Fruit fly (Drosophila melanogaster): ENCODE results near the gene CG33253.

The CG33253 gene

DNA sequence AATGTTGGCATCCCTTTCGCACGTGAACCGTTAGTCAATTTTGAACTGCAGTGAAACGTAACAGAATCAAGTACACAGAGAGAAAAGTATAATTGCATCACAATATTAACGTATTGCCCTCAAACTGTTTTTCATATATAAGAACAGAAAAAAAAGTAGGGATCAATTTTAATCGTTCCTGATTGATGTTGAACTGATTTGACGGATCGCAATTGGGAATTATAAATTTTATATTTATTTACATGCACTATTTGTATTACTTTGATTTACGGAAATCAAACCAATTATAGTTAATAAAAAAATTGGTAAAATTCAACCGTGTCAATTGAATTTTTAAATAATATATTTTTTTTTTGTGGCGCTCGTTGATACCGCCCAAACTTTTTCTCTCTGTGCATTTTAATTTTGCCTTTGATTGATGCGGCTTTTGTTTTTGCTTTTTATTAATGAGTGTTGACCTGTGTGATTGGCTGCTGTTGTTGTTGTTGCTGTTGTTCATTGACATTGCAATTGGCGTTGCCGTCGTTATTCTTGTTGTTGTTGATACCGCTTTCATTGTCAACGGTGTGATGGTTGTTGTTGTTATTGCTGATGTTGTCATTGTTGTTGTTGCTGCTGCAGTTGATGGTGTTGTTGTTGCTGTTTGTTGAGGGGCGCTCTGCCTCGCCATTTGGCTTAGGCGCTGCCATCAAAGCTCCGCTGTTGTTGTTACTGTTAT is 30.5 kb upstream of the CG33253 start (continued):
- TF ChIP-seq CG13624 (GFP tag; optimal IDR thresholded peaks at IDR 0.05), result no peak
- no peak for TF ChIP-seq CG32767 (GFP tag; IDR thresholded peaks at IDR 0.05)
- TF ChIP-seq Scr (GFP tag; IDR thresholded peaks at IDR 0.05; ENCODE audit: partially characterized antibody), result no peak
- no peak for TF ChIP-seq CG11696 (GFP tag; IDR thresholded peaks at IDR 0.05)
- TF ChIP-seq ssp (GFP tag; IDR thresholded peaks at IDR 0.05), result peak; percentile 17; the same call in 1 of the 2 replicates
- TF ChIP-seq Bteb2 (GFP tag; optimal IDR thresholded peaks at IDR 0.05), result peak; percentile 38
- TF ChIP-seq Doc3 (GFP tag; IDR thresholded peaks at IDR 0.05; ENCODE audit: partially characterized antibody), result no peak
- no peak for TF ChIP-seq klu (GFP tag; IDR thresholded peaks at IDR 0.05)
- peak; percentile 21 for TF ChIP-seq Nf-YB (GFP tag; optimal IDR thresholded peaks at IDR 0.05)
- TF ChIP-seq al (GFP tag; IDR thresholded peaks at IDR 0.05), result 0 out of 2 replicates have a peak, but pooled peaks have one; percentile 15
- no peak for TF ChIP-seq CG3838 (GFP tag; optimal IDR thresholded peaks at IDR 0.05)
- TF ChIP-seq mld (GFP tag; IDR thresholded peaks at IDR 0.05; ENCODE audit: partially characterized antibody), result no peak
- TF ChIP-seq CG15011 (GFP tag; optimal IDR thresholded peaks at IDR 0.05), result no peak
- TF ChIP-seq B-H2 (GFP tag; optimal IDR thresholded peaks at IDR 0.05), result no peak
- TF ChIP-seq maf-S (GFP tag; optimal IDR thresholded peaks at IDR 0.05), result no peak
- TF ChIP-seq stc (GFP tag; IDR thresholded peaks at IDR 0.05), result peak; percentile 45
- TF ChIP-seq CG42726 (GFP tag; IDR thresholded peaks at IDR 0.05; ENCODE audit: partially characterized antibody), result no peak
- no peak for TF ChIP-seq CG11723 (GFP tag; optimal IDR thresholded peaks at IDR 0.05)
- TF ChIP-seq bcd (GFP tag; optimal IDR thresholded peaks at IDR 0.05), result peak; percentile 53
- no peak for TF ChIP-seq Dll (GFP tag; IDR thresholded peaks at IDR 0.05; ENCODE audit: partially characterized antibody)
- no peak for TF ChIP-seq CG10543 (GFP tag; optimal IDR thresholded peaks at IDR 0.05)
- TF ChIP-seq CG13287 (GFP tag; IDR thresholded peaks at IDR 0.05; ENCODE audit: partially characterized antibody), result no peak
- no peak for TF ChIP-seq repo (GFP tag; optimal IDR thresholded peaks at IDR 0.05)
- TF ChIP-seq Dref (GFP tag; IDR thresholded peaks at IDR 0.05), result no peak
- TF ChIP-seq lbe (GFP tag; optimal IDR thresholded peaks at IDR 0.05), result peak; percentile 58
- TF ChIP-seq CG6254 (GFP tag; optimal IDR thresholded peaks at IDR 0.05), result peak; percentile 22
- no peak for TF ChIP-seq knrl (GFP tag; IDR thresholded peaks at IDR 0.05; ENCODE audit: partially characterized antibody)
- TF ChIP-seq Usf (GFP tag; optimal IDR thresholded peaks at IDR 0.05), result no peak
- peak; percentile 53 for TF ChIP-seq az2 (GFP tag; optimal IDR thresholded peaks at IDR 0.05)
- no peak for TF ChIP-seq CG11560 (tag; IDR thresholded peaks at IDR 0.05)
- TF ChIP-seq CG7963 (GFP tag; IDR thresholded peaks at IDR 0.05; ENCODE audit: partially characterized antibody), result no peak
- peak; percentile 3 for TF ChIP-seq CG10274 (GFP tag; optimal IDR thresholded peaks at IDR 0.05)
- TF ChIP-seq HmgD (GFP tag; optimal IDR thresholded peaks at IDR 0.05), result no peak
- no peak for TF ChIP-seq odd (GFP tag; optimal IDR thresholded peaks at IDR 0.05)
- peak; percentile 66 for TF ChIP-seq CG12391 (tag; optimal IDR thresholded peaks at IDR 0.05)
- TF ChIP-seq ttk (GFP tag; IDR thresholded peaks at IDR 0.05), result peak; percentile 29; the same call in 1 of the 2 replicates
- TF ChIP-seq Tbp (GFP tag; optimal IDR thresholded peaks at IDR 0.05), result no peak
- TF ChIP-seq CG2129 (GFP tag; IDR thresholded peaks at IDR 0.05; ENCODE audit: partially characterized antibody), result no peak
- peak; percentile 57 for TF ChIP-seq tin (GFP tag; optimal IDR thresholded peaks at IDR 0.05)
- peak; percentile 35; the same call in 1 of the 2 replicates for TF ChIP-seq Drgx (GFP tag; IDR thresholded peaks at IDR 0.05)
- no peak for TF ChIP-seq Taf1 (GFP tag; IDR thresholded peaks at IDR 0.05)
- TF ChIP-seq chif (GFP tag; optimal IDR thresholded peaks at IDR 0.05), result peak in 1 of 2 experiments; percentile 34
- peak; percentile 78 for TF ChIP-seq dmrt99B (tag; optimal IDR thresholded peaks at IDR 0.05)
- peak; percentile 59 for TF ChIP-seq Xbp1 (GFP tag; optimal IDR thresholded peaks at IDR 0.05)
- no peak for TF ChIP-seq Bgb (GFP tag; IDR thresholded peaks at IDR 0.05; ENCODE audit: partially characterized antibody)
- TF ChIP-seq mirr (GFP tag; optimal IDR thresholded peaks at IDR 0.05), result no peak
- TF ChIP-seq CG12155 (GFP tag; optimal IDR thresholded peaks at IDR 0.05), result no peak
- no peak; the same call in 1 of the 2 replicates for TF ChIP-seq CG14441 (GFP tag; IDR thresholded peaks at IDR 0.05)
- peak; percentile 29 for TF ChIP-seq gcm2 (GFP tag; optimal IDR thresholded peaks at IDR 0.05)

Data from whole organism, embryonic.